Fruit fly (Drosophila melanogaster) whole organism, pupa: Measurements from ENCODE around the gene CG15330.

ENCODE experiments used
- CG10348 ChIP-seq: fragments of 200-800 bp; sonication (Bioruptor generic); IDR thresholded peaks from 2 replicates; pipeline ENCODE4 v1.3.6; 2022; ENCODE audit warnings: missing biosample characterization, missing genetic modification characterization
- CG12605 ChIP-seq: fragments of 200-800 bp; sonication (Bioruptor generic); IDR thresholded peaks from 2 replicates; pipeline ENCODE4 v1.3.6; 2022; ENCODE audit warnings: missing biosample characterization, missing genetic modification characterization
- CG17806 ChIP-seq: fragments of 200-800 bp; sonication (Bioruptor generic); optimal IDR thresholded peaks from 2 replicates; lab custom pipeline; 2018; ENCODE audit warnings: missing biosample characterization, mild to moderate bottlenecking, missing genetic modification characterization, moderate library complexity
- CG34367 ChIP-seq: fragments of 200-800 bp; sonication (Bioruptor generic); optimal IDR thresholded peaks from 2 replicates; lab custom pipeline; 2018; ENCODE audit warnings: missing biosample characterization, mild to moderate bottlenecking, missing genetic modification characterization
- CG4496 ChIP-seq: fragments of 200-800 bp; sonication (Bioruptor generic); IDR thresholded peaks from 3 replicates; pipeline ENCODE4 v1.3.6; 2022; ENCODE audit warnings: missing biosample characterization, missing genetic modification characterization
- CG8301 ChIP-seq: fragments of 200-800 bp; sonication (Bioruptor generic); optimal IDR thresholded peaks from 2 replicates; lab custom pipeline; 2018; ENCODE audit warnings: missing biosample characterization, mild to moderate bottlenecking, missing genetic modification characterization
- EcR ChIP-seq: fragments of 200-800 bp; sonication (Bioruptor generic); optimal IDR thresholded peaks from 3 replicates; lab custom pipeline; 2019; ENCODE audit warnings: missing biosample characterization, missing genetic modification characterization, mild to moderate bottlenecking, moderate library complexity, missing genetic modification reagents
- Ets98B ChIP-seq: fragments of 200-800 bp; sonication (Bioruptor generic); IDR thresholded peaks from 2 replicates; pipeline ENCODE4 v1.3.6; 2022; ENCODE audit warnings: missing biosample characterization, missing genetic modification characterization
- Pif1A ChIP-seq: fragments of 200-800 bp; sonication (Bioruptor generic); optimal IDR thresholded peaks from 3 replicates; lab custom pipeline; 2016; ENCODE audit warnings: missing biosample characterization, missing genetic modification characterization
- Snoo ChIP-seq: fragments of 200-800 bp; sonication (Bioruptor generic); optimal IDR thresholded peaks from 3 replicates; lab custom pipeline; 2017; ENCODE audit warnings: missing biosample characterization, mild to moderate bottlenecking, missing genetic modification characterization, inconsistent platforms
- rn ChIP-seq: fragments of 200-800 bp; sonication (Bioruptor generic); IDR thresholded peaks from 2 replicates; pipeline ENCODE4 v1.3.6; 2022; ENCODE audit warnings: missing biosample characterization, missing genetic modification characterization

dm6 chrX:7967052-7967847 is 11.4 kb downstream of the CG15330 start:
- no peak for TF ChIP-seq Snoo (tag; lab: Kevin White, UChicago)
- TF ChIP-seq CG4496 (GFP tag; lab: Robert Waterston, UW), result 0 out of 3 replicates have a peak, but pooled peaks have one; percentile 13
- no peak for TF ChIP-seq CG34367 (tag; lab: Kevin White, UChicago)
- no peak for TF ChIP-seq Pif1A (GFP tag; lab: Kevin White, UChicago)
- no peak for TF ChIP-seq CG12605 (GFP tag; lab: Robert Waterston, UW)
- no peak for TF ChIP-seq Ets98B
- no peak for TF ChIP-seq EcR (GFP tag; lab: Kevin White, UChicago)
- no peak for TF ChIP-seq rn (GFP tag; lab: Robert Waterston, UW)
- TF ChIP-seq CG10348, result no peak
- no peak for TF ChIP-seq CG8301 (tag; lab: Kevin White, UChicago)
- TF ChIP-seq CG17806 (tag; lab: Kevin White, UChicago), result no peak
